Worm (Caenorhabditis elegans) whole organism, dauer: ENCODE data around the gene C30G12.6.

Source experiments
- unc-62 ChIP-seq: sonication (generic microtip); optimal IDR thresholded peaks from 2 replicates; lab custom pipeline; 2017; ENCODE audit warnings: missing biosample characterization, missing genetic modification reagents, missing genetic modification characterization

C30G12.6 gene

DNA sequence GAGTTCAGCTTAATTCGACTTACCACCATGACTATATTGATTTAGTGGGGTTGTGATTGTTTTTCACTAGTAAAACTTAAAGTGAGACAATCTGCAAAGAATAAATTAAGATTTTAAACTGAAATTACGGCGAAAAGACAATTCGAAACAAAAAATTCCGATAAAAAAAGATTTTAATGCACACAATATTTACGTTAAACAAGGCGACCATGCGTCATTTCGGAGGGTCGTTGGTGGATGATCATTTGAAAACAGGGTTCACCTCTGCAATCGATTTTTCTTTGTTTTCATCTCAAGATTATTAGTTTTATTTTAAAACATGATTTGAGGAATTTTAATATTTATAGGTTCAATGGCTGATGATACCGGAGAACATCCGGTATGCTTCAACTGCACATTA, 42.7 kb downstream of the C30G12.6 start, which contains the start of gene lsm-4:
Gene lsm-4, minus strand, starts transcription at position 91 of the 400 bp plus-strand sequence.
- TF ChIP-seq unc-62 (GFP tag; lab: Kevin White, UChicago) = no peak

DNA sequence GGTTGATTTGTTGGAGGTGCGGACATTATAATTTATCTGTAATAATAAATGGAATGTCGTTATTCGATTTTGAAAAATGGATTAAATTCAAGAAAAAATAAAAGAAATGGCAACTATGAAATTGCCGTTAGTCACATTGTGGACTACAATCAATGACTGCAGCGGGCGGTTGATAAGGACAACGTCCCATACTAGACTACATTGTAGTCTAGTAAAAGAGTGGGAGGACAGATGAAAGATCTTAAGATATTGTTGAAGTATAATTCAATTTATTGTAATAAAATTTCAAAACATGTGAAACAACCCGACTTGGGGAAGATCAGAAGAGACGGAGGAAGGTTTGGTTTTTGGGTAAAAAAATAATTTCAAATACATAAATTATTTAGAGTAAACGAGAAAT, 43.8 kb downstream of the C30G12.6 start, which contains the start of the genes prx-13 and ada-2:
Gene prx-13, minus strand, starts transcription at position 38 of the 400 bp plus-strand sequence.
Gene ada-2, plus strand, starts transcription at position 282 of the 400 bp plus-strand sequence.
- no peak for TF ChIP-seq unc-62 (GFP tag; lab: Kevin White, UChicago)

- TF ChIP-seq unc-62 (GFP tag; lab: Kevin White, UChicago) = no peak
Measured at ce11 chrII:7245576-7245975, 50.2 kb downstream of the C30G12.6 start, which contains the start of gene skpo-3. skpo-3 (plus strand) TSS chrII:7245876.

- no peak for TF ChIP-seq unc-62 (GFP tag; lab: Kevin White, UChicago)
Measured at ce11 chrII:7242754-7243153, 53.1 kb downstream of the C30G12.6 start.
